Worm (Caenorhabditis elegans) whole organism, young adult: Measurements from ENCODE around the gene Y32F6A.5.

ENCODE experiments used
- B0019.2 ChIP-seq: fragments of 200-800 bp; sonication (Bioruptor generic); conservative IDR thresholded peaks from 2 replicates; pipeline ENCODE4 v1.3.6; 2022; ENCODE audit warnings: missing genetic modification reagents, missing genetic modification characterization, missing compliant biosample characterization
- B0336.3 ChIP-seq: fragments of 200-800 bp; sonication (Bioruptor generic); IDR thresholded peaks from 2 replicates; pipeline ENCODE4 v1.3.6; 2022; ENCODE audit warnings: missing genetic modification characterization, missing compliant biosample characterization
- C17E4.6 ChIP-seq: fragments of 200-800 bp; sonication (Bioruptor generic); IDR thresholded peaks from 2 replicates; pipeline ENCODE4 v1.3.6; 2022; ENCODE audit warnings: missing genetic modification reagents, missing genetic modification characterization, missing compliant biosample characterization
- F23B12.7 ChIP-seq: sonication (generic microtip); optimal IDR thresholded peaks from 2 replicates; lab custom pipeline; 2017; ENCODE audit warnings: missing genetic modification characterization, mild to moderate bottlenecking, missing compliant biosample characterization, antibody characterized with exemption, moderate library complexity; ENCODE audit not compliant: insufficient read depth
- F37B4.10 ChIP-seq: fragments of 200-800 bp; sonication (Bioruptor generic); IDR thresholded peaks from 2 replicates; pipeline ENCODE4 v1.3.6; 2022; ENCODE audit warnings: missing genetic modification characterization, missing compliant biosample characterization
- F57A8.1 ChIP-seq: fragments of 200-800 bp; sonication (Bioruptor generic); optimal IDR thresholded peaks from 2 replicates; lab custom pipeline; 2018; ENCODE audit warnings: mild to moderate bottlenecking, missing genetic modification characterization, moderate library complexity, missing compliant biosample characterization
- Y53F4B.3 ChIP-seq: fragments of 200-800 bp; sonication (Bioruptor generic); IDR thresholded peaks from 2 replicates; pipeline ENCODE4 v1.3.6; 2022; ENCODE audit warnings: missing genetic modification reagents, missing genetic modification characterization, missing compliant biosample characterization
- Y56A3A.18 ChIP-seq: fragments of 200-800 bp; sonication (Bioruptor generic); IDR thresholded peaks from 2 replicates; pipeline ENCODE4 v1.3.6; 2022; ENCODE audit warnings: missing genetic modification reagents, missing genetic modification characterization, missing compliant biosample characterization
- ZK185.1 ChIP-seq: sonication (generic microtip); optimal IDR thresholded peaks from 2 replicates; lab custom pipeline; 2016; ENCODE audit warnings: mild to moderate bottlenecking, missing genetic modification characterization, missing compliant biosample characterization; ENCODE audit not compliant: poor library complexity, severe bottlenecking
- athp-1 ChIP-seq: sonication (generic microtip); optimal IDR thresholded peaks from 2 replicates; lab custom pipeline; 2017; ENCODE audit warnings: mild to moderate bottlenecking, missing genetic modification characterization, missing compliant biosample characterization
- attf-3 ChIP-seq: fragments of 200-800 bp; sonication (Bioruptor generic); conservative IDR thresholded peaks from 2 replicates; pipeline ENCODE4 v1.3.6; 2022; ENCODE audit warnings: missing genetic modification reagents, missing genetic modification characterization, missing compliant biosample characterization
- cebp-1 ChIP-seq, 2 experiments: fragments of 200-800 bp in 1 of 2; sonication (Bioruptor generic) in 1 of 2; sonication (generic microtip) in 1 of 2; IDR thresholded peaks in 1 of 2; optimal IDR thresholded peaks in 1 of 2; 2 replicates each; pipeline versions ENCODE4 v1.3.6 to Lab custom; 2017 to 2022; ENCODE audit warnings: missing compliant biosample characterization in 2 of 2, missing genetic modification characterization in 2 of 2, mild to moderate bottlenecking in 1 of 2, missing genetic modification reagents in 1 of 2, moderate library complexity in 1 of 2
- cebp-2 ChIP-seq: fragments of 200-800 bp; sonication (Bioruptor generic); IDR thresholded peaks from 2 replicates; pipeline ENCODE4 v1.3.6; 2022; ENCODE audit warnings: missing genetic modification characterization, missing compliant biosample characterization
- ceh-79 ChIP-seq: sonication (generic microtip); optimal IDR thresholded peaks from 2 replicates; lab custom pipeline; 2017; ENCODE audit warnings: mild to moderate bottlenecking, missing genetic modification characterization, missing compliant biosample characterization
- ceh-91 ChIP-seq: fragments of 200-800 bp; sonication (Bioruptor generic); IDR thresholded peaks from 2 replicates; pipeline ENCODE4 v1.3.6; 2022; ENCODE audit warnings: missing genetic modification reagents, missing genetic modification characterization, missing compliant biosample characterization
- chd-7 ChIP-seq: sonication (generic microtip); optimal IDR thresholded peaks from 2 replicates; lab custom pipeline; 2016; ENCODE audit warnings: mild to moderate bottlenecking, missing genetic modification characterization, moderate library complexity, missing compliant biosample characterization
- die-1 ChIP-seq: sonication (generic microtip); optimal IDR thresholded peaks from 2 replicates; lab custom pipeline; 2016; ENCODE audit warnings: missing genotype, mild to moderate bottlenecking, missing genetic modification characterization, missing compliant biosample characterization
- dox-1 ChIP-seq: fragments of 200-800 bp; sonication (Bioruptor generic); IDR thresholded peaks from 2 replicates; pipeline ENCODE4 v1.3.6; 2022; ENCODE audit warnings: missing genetic modification reagents, missing genetic modification characterization, missing compliant biosample characterization
- egl-44 ChIP-seq: fragments of 200-800 bp; sonication (Bioruptor generic); IDR thresholded peaks from 2 replicates; pipeline ENCODE4 v1.3.6; 2022; ENCODE audit warnings: missing genetic modification reagents, missing genetic modification characterization, missing compliant biosample characterization
- ekl-4 ChIP-seq: fragments of 200-800 bp; sonication (Bioruptor generic); IDR thresholded peaks from 2 replicates; pipeline ENCODE4 v1.3.6; 2022; ENCODE audit warnings: missing genetic modification reagents, missing genetic modification characterization, missing compliant biosample characterization
- hmg-20 ChIP-seq: fragments of 200-800 bp; sonication (Bioruptor generic); IDR thresholded peaks from 2 replicates; pipeline ENCODE4 v1.3.6; 2022; ENCODE audit warnings: missing genetic modification reagents, missing genetic modification characterization, missing compliant biosample characterization
- hsf-1 ChIP-seq: fragments of 200-800 bp; sonication (Bioruptor generic); IDR thresholded peaks from 2 replicates; pipeline ENCODE4 v1.3.6; 2022; ENCODE audit warnings: missing genetic modification reagents, missing genetic modification characterization, missing compliant biosample characterization
- let-526 ChIP-seq: fragments of 200-800 bp; sonication (Bioruptor generic); IDR thresholded peaks from 2 replicates; pipeline ENCODE4 v1.3.6; 2022; ENCODE audit warnings: missing genetic modification reagents, missing genetic modification characterization, missing compliant biosample characterization
- lin-35 ChIP-seq, 3 experiments: fragments of 150-350 bp in 2 of 3; sonication (generic microtip) in 1 of 3; optimal IDR thresholded peaks; 2 replicates each; lab custom pipeline; 2014 to 2018; ENCODE audit warnings: missing biosample characterization in 3 of 3, missing genetic modification characterization in 3 of 3, missing genetic modification reagents in 3 of 3
- lin-54 ChIP-seq: fragments of 200-800 bp; sonication (Bioruptor generic); optimal IDR thresholded peaks from 2 replicates; lab custom pipeline; 2018; ENCODE audit warnings: mild to moderate bottlenecking, missing genetic modification characterization, missing compliant biosample characterization
- lsy-27 ChIP-seq: sonication (generic microtip); optimal IDR thresholded peaks from 2 replicates; lab custom pipeline; 2017; ENCODE audit warnings: missing genetic modification characterization, mild to moderate bottlenecking, missing compliant biosample characterization, antibody characterized with exemption, missing genotype, borderline replicate concordance; ENCODE audit not compliant: insufficient read depth
- madf-10 ChIP-seq: sonication (generic microtip); optimal IDR thresholded peaks from 2 replicates; lab custom pipeline; 2016; ENCODE audit warnings: mild to moderate bottlenecking, missing genetic modification characterization, missing compliant biosample characterization
- madf-3 ChIP-seq: fragments of 200-800 bp; sonication (Bioruptor generic); IDR thresholded peaks from 2 replicates; pipeline ENCODE4 v1.3.6; 2022; ENCODE audit warnings: missing genetic modification reagents, missing genetic modification characterization, missing compliant biosample characterization
- mel-28 ChIP-seq: sonication (generic microtip); optimal IDR thresholded peaks from 2 replicates; lab custom pipeline; 2016; ENCODE audit warnings: borderline replicate concordance, mild to moderate bottlenecking, missing genetic modification characterization, missing compliant biosample characterization
- nfyb-1 ChIP-seq: fragments of 200-800 bp; sonication (Bioruptor generic); IDR thresholded peaks from 2 replicates; pipeline ENCODE4 v1.3.6; 2022; ENCODE audit warnings: missing genetic modification reagents, missing genetic modification characterization, missing compliant biosample characterization
- nhr-90 ChIP-seq: sonication (generic microtip); optimal IDR thresholded peaks from 2 replicates; lab custom pipeline; 2016; ENCODE audit warnings: missing genotype, mild to moderate bottlenecking, missing genetic modification characterization, missing compliant biosample characterization
- snpc-4 ChIP-seq, 5 experiments: fragments of 150-350 bp in 1 of 5; sonication (generic microtip) in 4 of 5; optimal IDR thresholded peaks; 2 replicates each; lab custom pipeline; 2014 to 2018; ENCODE audit warnings: missing genetic modification characterization in 5 of 5, missing biosample characterization in 3 of 5, antibody characterized with exemption in 2 of 5, mild to moderate bottlenecking in 2 of 5, missing compliant biosample characterization in 2 of 5, missing genotype in 2 of 5, moderate library complexity in 2 of 5, missing genetic modification reagents in 1 of 5
- sptf-2 ChIP-seq: fragments of 200-800 bp; sonication (Bioruptor generic); optimal IDR thresholded peaks from 2 replicates; lab custom pipeline; 2018; ENCODE audit warnings: mild to moderate bottlenecking, missing genetic modification characterization, missing compliant biosample characterization
- tbx-9 ChIP-seq: sonication (generic microtip); optimal IDR thresholded peaks from 2 replicates; lab custom pipeline; 2016; ENCODE audit warnings: borderline replicate concordance, missing genetic modification characterization, inconsistent platforms, missing compliant biosample characterization
- unc-62 ChIP-seq: fragments of 150-350 bp; optimal IDR thresholded peaks from 2 replicates; lab custom pipeline; 2014; ENCODE audit warnings: missing biosample characterization, missing genetic modification reagents, missing genetic modification characterization
- ztf-18 ChIP-seq: sonication (generic microtip); optimal IDR thresholded peaks from 2 replicates; lab custom pipeline; 2016; ENCODE audit warnings: missing genotype, mild to moderate bottlenecking, missing genetic modification characterization, missing compliant biosample characterization
- ztf-26 ChIP-seq: sonication (generic microtip); optimal IDR thresholded peaks from 2 replicates; lab custom pipeline; 2017; ENCODE audit warnings: missing genetic modification characterization, missing compliant biosample characterization
- ztf-3 ChIP-seq: fragments of 200-800 bp; sonication (Bioruptor generic); optimal IDR thresholded peaks from 2 replicates; lab custom pipeline; 2018; ENCODE audit warnings: mild to moderate bottlenecking, missing genetic modification characterization, missing compliant biosample characterization

Y32F6A.5 gene

DNA sequence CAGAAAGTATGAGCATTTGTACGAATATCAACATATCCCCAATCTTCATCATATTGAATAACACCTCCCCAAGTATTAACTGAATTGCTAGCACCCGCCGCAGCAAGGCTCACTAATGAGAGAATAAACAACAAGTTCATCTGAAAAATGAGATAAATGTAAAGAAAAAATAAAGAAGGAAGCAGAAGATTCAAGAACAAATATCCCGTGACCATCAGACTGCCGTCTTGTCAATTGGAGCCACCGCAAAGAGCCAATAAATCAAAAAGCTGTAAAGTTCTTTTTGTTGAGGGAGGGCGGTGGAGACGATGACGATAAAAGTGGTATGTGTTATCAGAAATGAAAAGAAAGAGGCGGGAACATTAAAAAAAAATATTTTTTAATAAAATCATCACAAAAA is at the start of gene Y32F6A.5:
Y32F6A.5 (minus strand) TSS at position 140 of the 400 bp plus-strand sequence.
- no peak for TF ChIP-seq tbx-9 (tag; lab: Kevin White, UChicago)
- TF ChIP-seq ztf-3 (GFP tag; lab: Kevin White, UChicago): no peak
- TF ChIP-seq madf-10 (tag; lab: Kevin White, UChicago): no peak
- no peak for TF ChIP-seq ceh-91
- no peak for TF ChIP-seq die-1
- no peak for TF ChIP-seq sptf-2
- TF ChIP-seq egl-44 (GFP tag; lab: Robert Waterston, UW): no peak
- TF ChIP-seq B0336.3 (GFP tag; lab: Robert Waterston, UW): no peak
- TF ChIP-seq dox-1 (GFP tag; lab: Robert Waterston, UW): 0 out of 2 replicates have a peak, but pooled peaks have one; percentile 5
- peak; percentile 64; the same call in 1 of the 2 replicates for TF ChIP-seq hsf-1 (GFP tag; lab: Robert Waterston, UW)
- no peak for TF ChIP-seq lin-35 (GFP tag; optimal IDR thresholded peaks at IDR 0.05; lab: Kevin White, UChicago)
- no peak for TF ChIP-seq C17E4.6 (GFP tag; lab: Robert Waterston, UW)
- no peak for TF ChIP-seq F23B12.7 (tag; lab: Kevin White, UChicago)
- TF ChIP-seq cebp-1 (GFP tag; IDR thresholded peaks at IDR 0.05; lab: Robert Waterston, UW): no peak
- no peak for TF ChIP-seq cebp-1 (tag; optimal IDR thresholded peaks at IDR 0.05; lab: Kevin White, UChicago)
- TF ChIP-seq mel-28 (tag; lab: Kevin White, UChicago): no peak
- TF ChIP-seq chd-7: no peak
- TF ChIP-seq athp-1 (tag; lab: Kevin White, UChicago): no peak

ce11 chrV:10503011-10503410 is 49.6 kb upstream of the Y32F6A.5 start, which contains the start of gene C35A5.11:
TSS of gene C35A5.11 (minus strand) at chrV:10503111.
- TF ChIP-seq nhr-90 (tag; lab: Kevin White, UChicago) (no peak), B0019.2 (GFP tag; lab: Robert Waterston, UW) (no peak), ztf-26 (tag; lab: Kevin White, UChicago) (no peak), ekl-4 (GFP tag; lab: Robert Waterston, UW) (no peak), let-526 (GFP tag; lab: Robert Waterston, UW) (no peak), nfyb-1 (no peak), attf-3 (GFP tag; lab: Robert Waterston, UW) (no peak), lin-54 (GFP tag; lab: Kevin White, UChicago) (no peak), cebp-1 (GFP tag; IDR thresholded peaks at IDR 0.05; lab: Robert Waterston, UW) (no peak), cebp-1 (tag; optimal IDR thresholded peaks at IDR 0.05; lab: Kevin White, UChicago) (no peak), F37B4.10 (GFP tag; lab: Robert Waterston, UW) (no peak), ztf-18 (tag; lab: Kevin White, UChicago) (no peak)

DNA sequence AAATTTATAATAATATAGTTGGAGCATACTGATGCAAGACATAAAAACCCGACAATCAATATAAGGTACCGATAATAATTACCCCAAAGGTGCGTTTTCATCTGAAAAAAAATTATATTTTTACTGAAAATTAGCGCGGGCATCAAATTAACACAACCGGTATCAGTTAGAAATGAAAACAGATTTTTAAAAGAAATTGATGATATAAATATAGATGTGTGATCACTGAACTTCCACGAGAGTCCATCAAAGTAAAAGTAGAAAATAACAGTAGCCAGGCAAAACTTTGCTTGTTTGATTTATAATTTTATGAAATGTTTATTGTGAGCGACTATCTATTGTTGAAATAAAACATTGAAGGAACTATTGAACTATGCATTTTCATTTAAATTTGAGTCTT is 47.9 kb upstream of the Y32F6A.5 start, which contains the start of gene C35A5.3:
C35A5.3 (minus strand) TSS at position 101 of the 400 bp plus-strand sequence.
- TF ChIP-seq Y56A3A.18 (GFP tag; lab: Robert Waterston, UW): no peak
- no peak for TF ChIP-seq madf-3 (GFP tag; lab: Robert Waterston, UW)
- TF ChIP-seq snpc-4 (GFP tag; optimal IDR thresholded peaks at IDR 0.05; lab: Kevin White, UChicago): no peak
- TF ChIP-seq snpc-4 (tag; optimal IDR thresholded peaks at IDR 0.05; lab: Kevin White, UChicago): no peak

ce11 chrV:10496733-10497132 is 43.3 kb upstream of the Y32F6A.5 start, which contains the start of gene C35A5.4:
TSS of gene C35A5.4 (plus strand) at chrV:10497033.
- TF ChIP-seq F57A8.1 (GFP tag; lab: Kevin White, UChicago): no peak
- TF ChIP-seq lsy-27 (tag; lab: Kevin White, UChicago): no peak
- no peak for TF ChIP-seq Y53F4B.3 (GFP tag; lab: Robert Waterston, UW)
- TF ChIP-seq ZK185.1 (tag; lab: Kevin White, UChicago): no peak
- TF ChIP-seq hmg-20 (GFP tag; lab: Robert Waterston, UW): no peak
- no peak for TF ChIP-seq ceh-79 (tag; lab: Kevin White, UChicago)
- TF ChIP-seq unc-62 (GFP tag; lab: Kevin White, UChicago): no peak
- no peak for TF ChIP-seq cebp-2
